Fruit fly (Drosophila melanogaster) whole organism, prepupa: ENCODE measurements around the gene CG14417.
A peak's percentile ranks its signal among the peaks of the same experiment; 100 is the strongest.

Experiments used
- Blimp-1 ChIP-seq: fragments of 200-800 bp; sonication (Bioruptor generic); optimal IDR thresholded peaks from 3 replicates; lab custom pipeline; 2017; ENCODE audit warnings: missing biosample characterization, missing genetic modification characterization, mild to moderate bottlenecking, moderate library complexity, missing genetic modification reagents
- CG10631 ChIP-seq: fragments of 200-800 bp; sonication (Bioruptor generic); optimal IDR thresholded peaks from 2 replicates; lab custom pipeline; 2016; ENCODE audit warnings: missing biosample characterization, missing genetic modification characterization
- CG10669 ChIP-seq: fragments of 200-800 bp; sonication (Bioruptor generic); optimal IDR thresholded peaks from 3 replicates; lab custom pipeline; 2018; ENCODE audit warnings: missing biosample characterization, mild to moderate bottlenecking, missing genetic modification characterization, moderate library complexity
- CG11294 ChIP-seq: fragments of 200-800 bp; sonication (Bioruptor generic); IDR thresholded peaks from 2 replicates; pipeline ENCODE4 v1.3.6; 2022; ENCODE audit warnings: missing biosample characterization, missing genetic modification characterization
- CG15336 ChIP-seq: fragments of 200-800 bp; sonication (Bioruptor generic); IDR thresholded peaks from 2 replicates; pipeline ENCODE4 v1.3.6; 2022; ENCODE audit warnings: missing biosample characterization, missing genetic modification characterization
- CG1621 ChIP-seq: fragments of 200-800 bp; sonication (Bioruptor generic); optimal IDR thresholded peaks from 3 replicates; lab custom pipeline; 2018; ENCODE audit warnings: missing biosample characterization, mild to moderate bottlenecking, missing genetic modification characterization
- CG16779 ChIP-seq: fragments of 200-800 bp; sonication (Bioruptor generic); optimal IDR thresholded peaks from 3 replicates; lab custom pipeline; 2017; ENCODE audit warnings: missing biosample characterization, mild to moderate bottlenecking, missing genetic modification characterization
- CG3032 ChIP-seq: fragments of 200-800 bp; optimal IDR thresholded peaks from 2 replicates; lab custom pipeline; 2019; ENCODE audit warnings: missing biosample characterization, mild to moderate bottlenecking, missing genetic modification characterization, moderate library complexity
- CG31627 ChIP-seq: fragments of 200-800 bp; sonication (Bioruptor generic); optimal IDR thresholded peaks from 3 replicates; lab custom pipeline; 2016; ENCODE audit warnings: missing biosample characterization, missing genetic modification characterization
- CG4318 ChIP-seq: fragments of 200-800 bp; sonication (Bioruptor generic); optimal IDR thresholded peaks from 3 replicates; lab custom pipeline; 2017; ENCODE audit warnings: missing biosample characterization, mild to moderate bottlenecking, missing genetic modification characterization
- CG6163 ChIP-seq: fragments of 200-800 bp; sonication (Bioruptor generic); IDR thresholded peaks from 3 replicates; pipeline ENCODE4 v1.3.6; 2022; ENCODE audit warnings: missing biosample characterization, missing genetic modification characterization
- CG6276 ChIP-seq: fragments of 200-800 bp; sonication (Bioruptor generic); optimal IDR thresholded peaks from 2 replicates; lab custom pipeline; 2017; ENCODE audit warnings: missing biosample characterization, mild to moderate bottlenecking, missing genetic modification characterization
- CG6792 ChIP-seq: fragments of 200-800 bp; sonication (Bioruptor generic); optimal IDR thresholded peaks from 3 replicates; lab custom pipeline; 2016; ENCODE audit warnings: missing biosample characterization, missing genetic modification characterization
- CG6808 ChIP-seq: fragments of 200-800 bp; sonication (Bioruptor generic); optimal IDR thresholded peaks from 3 replicates; lab custom pipeline; 2017; ENCODE audit warnings: missing biosample characterization, missing genetic modification characterization, mild to moderate bottlenecking, moderate library complexity, missing genetic modification reagents
- CG8119 ChIP-seq: fragments of 200-800 bp; sonication (Bioruptor generic); IDR thresholded peaks from 3 replicates; pipeline ENCODE4 v1.3.6; 2022; ENCODE audit warnings: missing biosample characterization, missing genetic modification characterization
- CG8319 ChIP-seq: fragments of 200-800 bp; sonication (Bioruptor generic); optimal IDR thresholded peaks from 3 replicates; lab custom pipeline; 2016; ENCODE audit warnings: missing biosample characterization, missing genetic modification characterization
- CG8632 ChIP-seq: fragments of 200-800 bp; sonication (Bioruptor generic); optimal IDR thresholded peaks from 3 replicates; lab custom pipeline; 2016; ENCODE audit warnings: missing biosample characterization, missing genetic modification characterization
- CG9139 ChIP-seq: fragments of 200-800 bp; sonication (Bioruptor generic); optimal IDR thresholded peaks from 3 replicates; lab custom pipeline; 2017; ENCODE audit warnings: missing biosample characterization, mild to moderate bottlenecking, missing genetic modification characterization
- Eip75B ChIP-seq: fragments of 200-800 bp; sonication (Bioruptor generic); optimal IDR thresholded peaks from 3 replicates; lab custom pipeline; 2016; ENCODE audit warnings: missing biosample characterization, missing genetic modification characterization
- Eip78C ChIP-seq: fragments of 200-800 bp; sonication (Bioruptor generic); peaks from one replicate; lab custom pipeline; 2016; ENCODE audit warnings: missing biosample characterization, missing genetic modification characterization
- Eip93F ChIP-seq: fragments of 200-800 bp; sonication (Bioruptor generic); optimal IDR thresholded peaks from 2 replicates; lab custom pipeline; 2016; ENCODE audit warnings: missing biosample characterization, mild to moderate bottlenecking, missing genetic modification characterization
- Ets21C ChIP-seq: fragments of 200-800 bp; sonication (Bioruptor generic); optimal IDR thresholded peaks from 3 replicates; lab custom pipeline; 2016; ENCODE audit warnings: missing biosample characterization, missing genetic modification characterization
- Ets96B ChIP-seq: fragments of 200-800 bp; optimal IDR thresholded peaks from 2 replicates; lab custom pipeline; 2019; ENCODE audit warnings: missing biosample characterization, mild to moderate bottlenecking, missing genetic modification characterization, moderate library complexity
- Hr38 ChIP-seq: sonication (Bioruptor generic); optimal IDR thresholded peaks from 2 replicates; lab custom pipeline; 2016; ENCODE audit warnings: missing biosample characterization, missing genetic modification characterization
- Hr4 ChIP-seq: fragments of 200-800 bp; sonication (Bioruptor generic); optimal IDR thresholded peaks from 3 replicates; lab custom pipeline; 2016; ENCODE audit warnings: missing biosample characterization, missing genetic modification characterization
- Met ChIP-seq: fragments of 200-800 bp; sonication (Bioruptor generic); optimal IDR thresholded peaks from 3 replicates; lab custom pipeline; 2016; ENCODE audit warnings: missing biosample characterization, missing genetic modification characterization
- Smox ChIP-seq: fragments of 200-800 bp; sonication (Bioruptor generic); optimal IDR thresholded peaks from 3 replicates; lab custom pipeline; 2016; ENCODE audit warnings: missing biosample characterization, missing genetic modification characterization
- Sox102F ChIP-seq: fragments of 200-800 bp; sonication (Bioruptor generic); optimal IDR thresholded peaks from 2 replicates; lab custom pipeline; 2016; ENCODE audit warnings: missing biosample characterization, mild to moderate bottlenecking, missing genetic modification characterization
- Sox14 ChIP-seq: fragments of 200-800 bp; sonication (Bioruptor generic); optimal IDR thresholded peaks from 3 replicates; lab custom pipeline; 2016; ENCODE audit warnings: missing biosample characterization, missing genetic modification characterization
- Sox15 ChIP-seq: fragments of 200-800 bp; sonication (Bioruptor generic); optimal IDR thresholded peaks from 3 replicates; lab custom pipeline; 2016; ENCODE audit warnings: missing biosample characterization, missing genetic modification characterization
- dac ChIP-seq: fragments of 200-800 bp; sonication (Bioruptor generic); optimal IDR thresholded peaks from 2 replicates; lab custom pipeline; 2017; ENCODE audit warnings: missing biosample characterization, mild to moderate bottlenecking, missing genetic modification characterization
- eg ChIP-seq: fragments of 200-800 bp; sonication (Bioruptor generic); IDR thresholded peaks from 3 replicates; pipeline ENCODE4 v1.3.6; 2022; ENCODE audit warnings: missing biosample characterization, missing genetic modification characterization
- esn ChIP-seq: fragments of 200-800 bp; sonication (Bioruptor generic); optimal IDR thresholded peaks from 2 replicates; lab custom pipeline; 2016; ENCODE audit warnings: missing biosample characterization, mild to moderate bottlenecking, missing genetic modification characterization, moderate library complexity
- fd85E ChIP-seq: fragments of 200-800 bp; sonication (Bioruptor generic); optimal IDR thresholded peaks from 3 replicates; lab custom pipeline; 2016; ENCODE audit warnings: missing biosample characterization, missing genetic modification characterization
- lz ChIP-seq: fragments of 200-800 bp; sonication (Bioruptor generic); optimal IDR thresholded peaks from 3 replicates; lab custom pipeline; 2016; ENCODE audit warnings: missing biosample characterization, missing genetic modification characterization
- pdm3 ChIP-seq: fragments of 200-800 bp; sonication (Bioruptor generic); optimal IDR thresholded peaks from 3 replicates; lab custom pipeline; 2016; ENCODE audit warnings: missing biosample characterization, missing genetic modification characterization
- salr ChIP-seq, 2 experiments: fragments of 200-800 bp; sonication (Bioruptor generic); optimal IDR thresholded peaks; 3 replicates each; lab custom pipeline; 2016 to 2018; ENCODE audit warnings: missing biosample characterization in 2 of 2, missing genetic modification characterization in 2 of 2, mild to moderate bottlenecking in 1 of 2
- spab ChIP-seq: fragments of 200-800 bp; sonication (Bioruptor generic); optimal IDR thresholded peaks from 2 replicates; lab custom pipeline; 2017; ENCODE audit warnings: missing biosample characterization, mild to moderate bottlenecking, missing genetic modification characterization, missing genetic modification reagents
- ss ChIP-seq, 2 experiments: fragments of 200-800 bp; sonication (Bioruptor generic); optimal IDR thresholded peaks; 2 replicates in 1 of 2; 3 replicates in 1 of 2; lab custom pipeline; 2017 to 2018; ENCODE audit warnings: mild to moderate bottlenecking in 2 of 2, missing biosample characterization in 2 of 2, missing genetic modification characterization in 2 of 2, moderate library complexity in 1 of 2
- vri ChIP-seq: fragments of 200-800 bp; sonication (Bioruptor generic); optimal IDR thresholded peaks from 3 replicates; lab custom pipeline; 2016; ENCODE audit warnings: missing biosample characterization, mild to moderate bottlenecking, missing genetic modification characterization

CG14417 gene

dm6 chrX:2880660-2881059 is 4.3 kb upstream of the CG14417 start (continued):
- TF ChIP-seq CG16779 (tag; lab: Kevin White, UChicago), result no peak
- TF ChIP-seq CG4318 (GFP tag; lab: Kevin White, UChicago), result no peak
- TF ChIP-seq ss (GFP tag; optimal IDR thresholded peaks at IDR 0.05; lab: Kevin White, UChicago), result peak; percentile 17 to 28
- TF ChIP-seq esn (GFP tag; lab: Kevin White, UChicago), result peak; percentile 4
- peak; percentile 28 for TF ChIP-seq spab (GFP tag; lab: Kevin White, UChicago)
- peak; percentile 47 for TF ChIP-seq CG10631 (GFP tag; lab: Kevin White, UChicago)
- TF ChIP-seq Blimp-1, result no peak
- no peak for TF ChIP-seq fd85E (GFP tag; lab: Kevin White, UChicago)
- peak; percentile 42 for TF ChIP-seq CG6808 (GFP tag; lab: Kevin White, UChicago)
- peak; percentile 53 for TF ChIP-seq Ets96B
- peak; percentile 8 for TF ChIP-seq Met (GFP tag; lab: Kevin White, UChicago)

dm6 chrX:2877070-2877469 is 737 bp upstream of the CG14417 start:
- no peak for TF ChIP-seq Ets96B
- no peak for TF ChIP-seq CG15336 (GFP tag; lab: Robert Waterston, UW)
- TF ChIP-seq Ets21C (GFP tag; lab: Kevin White, UChicago), result no peak
- no peak for TF ChIP-seq CG6792 (GFP tag; lab: Kevin White, UChicago)
- no peak for TF ChIP-seq CG31627 (GFP tag; lab: Kevin White, UChicago)
- no peak for TF ChIP-seq CG8632 (GFP tag; lab: Kevin White, UChicago)
- no peak for TF ChIP-seq CG16779 (tag; lab: Kevin White, UChicago)
- no peak for TF ChIP-seq CG8319 (GFP tag; lab: Kevin White, UChicago)
- no peak for TF ChIP-seq CG3032 (tag; lab: Kevin White, UChicago)

- TF ChIP-seq dac (GFP tag; lab: Kevin White, UChicago) (no peak), Hr4 (GFP tag; lab: Kevin White, UChicago) (no peak)
Measured at dm6 chrX:2872753-2873152, 3.6 kb downstream of the CG14417 start, which contains the start of gene CG14416. CG14416 (minus strand) TSS chrX:2872853.

- TF ChIP-seq ss (GFP tag; optimal IDR thresholded peaks at IDR 0.05; lab: Kevin White, UChicago) (no peak), Eip78C (GFP tag; lab: Kevin White, UChicago) (peak; percentile 4), Sox15 (GFP tag; lab: Kevin White, UChicago) (no peak), eg (GFP tag; lab: Robert Waterston, UW) (0 out of 3 replicates have a peak, but pooled peaks have one; percentile 14), CG4318 (GFP tag; lab: Kevin White, UChicago) (no peak)
Measured at dm6 chrX:2869430-2869829, 6.9 kb downstream of the CG14417 start.

dm6 chrX:2860955-2861354 is 15.4 kb downstream of the CG14417 start:
- TF ChIP-seq Sox14 (GFP tag; lab: Kevin White, UChicago) (peak; percentile 7), CG6163 (GFP tag; lab: Robert Waterston, UW) (no peak), Ets96B (peak; percentile 27), Sox102F (GFP tag; lab: Kevin White, UChicago) (peak; percentile 19), Hr4 (GFP tag; lab: Kevin White, UChicago) (no peak), Smox (GFP tag; lab: Kevin White, UChicago) (peak; percentile 11), esn (GFP tag; lab: Kevin White, UChicago) (peak; percentile 27), CG11294 (GFP tag; lab: Robert Waterston, UW) (no peak), CG6808 (GFP tag; lab: Kevin White, UChicago) (no peak), vri (GFP tag; lab: Kevin White, UChicago) (no peak), lz (GFP tag; lab: Kevin White, UChicago) (peak; percentile 14), CG8319 (GFP tag; lab: Kevin White, UChicago) (no peak), dac (GFP tag; lab: Kevin White, UChicago) (peak; percentile 30), Eip75B (GFP tag; lab: Kevin White, UChicago) (no peak), CG9139 (GFP tag; lab: Kevin White, UChicago) (no peak), CG1621 (peak; percentile 4), Eip93F (no peak), salr (GFP tag; optimal IDR thresholded peaks at IDR 0.05; lab: Kevin White, UChicago) (no peak), CG6276 (GFP tag; lab: Kevin White, UChicago) (peak; percentile 14), CG8632 (GFP tag; lab: Kevin White, UChicago) (no peak), CG10669 (GFP tag; lab: Kevin White, UChicago) (peak; percentile 30), Eip78C (GFP tag; lab: Kevin White, UChicago) (peak; percentile 56), Met (GFP tag; lab: Kevin White, UChicago) (peak; percentile 26), Hr38 (GFP tag; lab: Kevin White, UChicago) (no peak), pdm3 (GFP tag; lab: Kevin White, UChicago) (peak; percentile 48), CG8119 (GFP tag; lab: Robert Waterston, UW) (0 out of 3 replicates have a peak, but pooled peaks have one; percentile 27), ss (GFP tag; optimal IDR thresholded peaks at IDR 0.05; lab: Kevin White, UChicago) (peak in 1 of 2 experiments; percentile 10), CG16779 (tag; lab: Kevin White, UChicago) (no peak), CG15336 (GFP tag; lab: Robert Waterston, UW) (peak; percentile 37; the same call in 1 of the 2 replicates), CG31627 (GFP tag; lab: Kevin White, UChicago) (peak; percentile 33)
